Fruit fly (Drosophila melanogaster) whole organism, adult: ENCODE data around the gene Cpr100A.

Source experiments
- CG11617 ChIP-seq: fragments of 200-800 bp; sonication (Bioruptor generic); optimal IDR thresholded peaks from 2 replicates; lab custom pipeline; 2017; ENCODE audit warnings: mild to moderate bottlenecking, missing biosample characterization, missing genetic modification reagents, missing genetic modification characterization
- CG12768 ChIP-seq: fragments of 200-800 bp; sonication (Bioruptor generic); optimal IDR thresholded peaks from 2 replicates; lab custom pipeline; 2017; ENCODE audit warnings: missing biosample characterization, missing genetic modification characterization, mild to moderate bottlenecking, moderate library complexity, missing genetic modification reagents
- CG14711 ChIP-seq: fragments of 200-800 bp; sonication (Bioruptor generic); optimal IDR thresholded peaks from 2 replicates; lab custom pipeline; 2018; ENCODE audit warnings: missing biosample characterization, mild to moderate bottlenecking, missing genetic modification characterization, moderate library complexity
- CG1620 ChIP-seq: fragments of 200-800 bp; sonication (Bioruptor generic); optimal IDR thresholded peaks from 2 replicates; lab custom pipeline; 2016; ENCODE audit warnings: missing biosample characterization, missing genetic modification characterization
- CG33017 ChIP-seq: fragments of 200-800 bp; sonication (Bioruptor generic); optimal IDR thresholded peaks from 2 replicates; lab custom pipeline; 2018; ENCODE audit warnings: missing biosample characterization, mild to moderate bottlenecking, missing genetic modification characterization, moderate library complexity
- CG5204 ChIP-seq: fragments of 200-800 bp; sonication (Bioruptor generic); optimal IDR thresholded peaks from 2 replicates; lab custom pipeline; 2016; ENCODE audit warnings: missing biosample characterization, missing genetic modification characterization
- CG7045 ChIP-seq: fragments of 200-800 bp; sonication (Bioruptor generic); optimal IDR thresholded peaks from 2 replicates; lab custom pipeline; 2017; ENCODE audit warnings: missing biosample characterization, mild to moderate bottlenecking, missing genetic modification characterization
- CG7101 ChIP-seq: fragments of 200-800 bp; sonication (Bioruptor generic); optimal IDR thresholded peaks from 2 replicates; lab custom pipeline; 2018; ENCODE audit warnings: missing biosample characterization, mild to moderate bottlenecking, missing genetic modification characterization, moderate library complexity
- Clk ChIP-seq: fragments of 200-800 bp; sonication (Bioruptor generic); optimal IDR thresholded peaks from 2 replicates; lab custom pipeline; 2017; ENCODE audit warnings: missing biosample characterization, missing genetic modification characterization
- Crg-1 ChIP-seq: fragments of 200-800 bp; sonication (Bioruptor generic); optimal IDR thresholded peaks from 2 replicates; lab custom pipeline; 2016; ENCODE audit warnings: missing biosample characterization, missing genetic modification characterization
- Hr96 ChIP-seq: fragments of 200-800 bp; sonication (Bioruptor generic); optimal IDR thresholded peaks from 2 replicates; lab custom pipeline; 2016; ENCODE audit warnings: missing biosample characterization, missing genetic modification characterization
- Mnt ChIP-seq: fragments of 200-800 bp; sonication (Bioruptor generic); optimal IDR thresholded peaks from 2 replicates; lab custom pipeline; 2016; ENCODE audit warnings: missing biosample characterization, mild to moderate bottlenecking, missing genetic modification characterization
- bab1 ChIP-seq: fragments of 200-800 bp; sonication (Bioruptor generic); optimal IDR thresholded peaks from 3 replicates; lab custom pipeline; 2019; ENCODE audit warnings: missing biosample characterization, mild to moderate bottlenecking, missing genetic modification characterization, moderate library complexity
- cic ChIP-seq: fragments of 200-800 bp; sonication (Bioruptor generic); optimal IDR thresholded peaks from 2 replicates; lab custom pipeline; 2017; ENCODE audit warnings: missing biosample characterization, mild to moderate bottlenecking, missing genetic modification characterization, moderate library complexity
- cnc ChIP-seq, 2 experiments: fragments of >200 bp; optimal IDR thresholded peaks; 2 replicates each; lab custom pipeline; 2017
- kay ChIP-seq: fragments of 200-800 bp; sonication (Bioruptor generic); peaks from one replicate; lab custom pipeline; 2016; ENCODE audit warnings: missing biosample characterization, missing genetic modification characterization, borderline replicate concordance
- ovo ChIP-seq: fragments of 200-800 bp; sonication (Bioruptor generic); optimal IDR thresholded peaks from 2 replicates; lab custom pipeline; 2016; ENCODE audit warnings: missing biosample characterization, missing genetic modification characterization
- pad ChIP-seq: fragments of 200-800 bp; sonication (Bioruptor generic); optimal IDR thresholded peaks from 3 replicates; lab custom pipeline; 2017; ENCODE audit warnings: missing biosample characterization, missing genetic modification characterization, mild to moderate bottlenecking, moderate library complexity, missing genetic modification reagents
- tj ChIP-seq: fragments of 200-800 bp; sonication (Bioruptor generic); optimal IDR thresholded peaks from 3 replicates; lab custom pipeline; 2017; ENCODE audit warnings: missing biosample characterization, mild to moderate bottlenecking, missing genetic modification characterization, moderate library complexity
- toe ChIP-seq: fragments of 200-800 bp; sonication (Bioruptor generic); optimal IDR thresholded peaks from 2 replicates; lab custom pipeline; 2016; ENCODE audit warnings: missing biosample characterization, missing genetic modification characterization

The Cpr100A gene

DNA sequence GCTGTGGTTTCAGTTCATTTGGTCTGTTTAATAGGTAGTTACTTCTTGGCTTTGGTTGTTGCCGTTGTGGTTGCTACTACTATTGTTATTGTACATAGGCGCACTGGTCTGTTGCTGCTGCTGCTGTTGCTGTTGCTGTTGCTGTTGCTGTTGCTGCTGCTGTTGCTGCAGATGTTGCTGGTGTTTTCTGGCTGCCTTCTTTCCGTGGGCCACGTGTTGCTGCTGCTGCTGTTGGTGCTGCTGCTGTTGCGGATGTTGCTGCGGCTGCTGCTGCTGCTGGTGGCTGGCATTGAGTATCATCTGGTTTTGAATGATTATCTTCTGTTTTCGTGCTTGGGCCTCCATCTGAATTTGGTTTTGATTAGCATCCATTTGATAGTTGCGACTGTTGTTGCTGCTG is 10.8 kb downstream of the Cpr100A start:
- TF ChIP-seq Crg-1 (no peak), CG7101 (tag; lab: Kevin White, UChicago) (no peak), CG1620 (GFP tag; lab: Kevin White, UChicago) (no peak), CG7045 (no peak), cnc (optimal IDR thresholded peaks at IDR 0.05; lab: Kevin White, UChicago) (no peak), Hr96 (no peak), CG14711 (tag; lab: Kevin White, UChicago) (no peak), ovo (GFP tag; lab: Kevin White, UChicago) (no peak), CG5204 (no peak), toe (no peak), tj (GFP tag; lab: Kevin White, UChicago) (no peak), bab1 (GFP tag; lab: Kevin White, UChicago) (no peak)

- no peak for TF ChIP-seq CG12768
- TF ChIP-seq CG1620 (GFP tag; lab: Kevin White, UChicago): no peak
- no peak for TF ChIP-seq pad
- no peak for TF ChIP-seq CG33017 (tag; lab: Kevin White, UChicago)
- TF ChIP-seq ovo (GFP tag; lab: Kevin White, UChicago): no peak
- TF ChIP-seq Mnt (GFP tag; lab: Kevin White, UChicago): no peak
- TF ChIP-seq CG11617 (GFP tag; lab: Kevin White, UChicago): no peak
- TF ChIP-seq kay (GFP tag; lab: Kevin White, UChicago): no peak
- TF ChIP-seq Hr96: no peak
- TF ChIP-seq tj (GFP tag; lab: Kevin White, UChicago): no peak
- TF ChIP-seq cic (GFP tag; lab: Kevin White, UChicago): no peak
- no peak for TF ChIP-seq CG7101 (tag; lab: Kevin White, UChicago)
- TF ChIP-seq Crg-1: no peak
- no peak for TF ChIP-seq cnc (optimal IDR thresholded peaks at IDR 0.05; lab: Kevin White, UChicago)
- TF ChIP-seq CG14711 (tag; lab: Kevin White, UChicago): no peak
- no peak for TF ChIP-seq CG7045
- TF ChIP-seq Clk (GFP tag; lab: Kevin White, UChicago): no peak
- TF ChIP-seq bab1 (GFP tag; lab: Kevin White, UChicago): no peak
Measured at dm6 chr3R:30880024-30880423, 12.7 kb downstream of the Cpr100A start.

DNA sequence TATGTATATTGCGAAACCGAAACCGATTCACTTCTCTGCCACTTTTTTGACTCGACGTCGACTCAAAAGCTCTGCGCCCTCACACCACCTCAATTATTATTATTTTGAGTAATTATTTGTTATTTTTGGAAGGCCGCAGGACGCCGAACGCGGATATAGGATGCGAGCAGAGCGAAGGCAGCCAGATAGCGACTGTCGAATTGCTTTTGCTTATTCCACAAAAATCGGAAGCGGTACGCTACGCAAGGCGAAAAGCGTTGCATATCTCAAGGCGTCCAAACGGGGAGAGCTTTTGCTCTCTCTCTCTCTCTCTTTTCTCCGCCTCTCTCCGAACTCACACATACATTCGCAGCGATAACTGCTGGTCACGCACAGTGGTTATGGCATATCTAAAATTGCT is 13.6 kb downstream of the Cpr100A start, which contains the start of gene CG12071:
CG12071 (minus strand) TSS at position 134 of the 400 bp plus-strand sequence.
- TF ChIP-seq CG5204: no peak
- TF ChIP-seq CG33017 (tag; lab: Kevin White, UChicago): no peak
- no peak for TF ChIP-seq CG1620 (GFP tag; lab: Kevin White, UChicago)
- no peak for TF ChIP-seq Clk (GFP tag; lab: Kevin White, UChicago)
- TF ChIP-seq CG7101 (tag; lab: Kevin White, UChicago): no peak
- no peak for TF ChIP-seq Mnt (GFP tag; lab: Kevin White, UChicago)
- no peak for TF ChIP-seq CG7045
- no peak for TF ChIP-seq CG12768
- TF ChIP-seq pad: no peak
- no peak for TF ChIP-seq cnc (optimal IDR thresholded peaks at IDR 0.05; lab: Kevin White, UChicago)
- TF ChIP-seq tj (GFP tag; lab: Kevin White, UChicago): no peak
- TF ChIP-seq toe: no peak
- no peak for TF ChIP-seq bab1 (GFP tag; lab: Kevin White, UChicago)
- TF ChIP-seq Hr96: no peak
- TF ChIP-seq ovo (GFP tag; lab: Kevin White, UChicago): no peak
- no peak for TF ChIP-seq CG11617 (GFP tag; lab: Kevin White, UChicago)
- TF ChIP-seq kay (GFP tag; lab: Kevin White, UChicago): no peak
- TF ChIP-seq Crg-1: no peak

- TF ChIP-seq toe (no peak), Crg-1 (no peak), CG12768 (no peak), cnc (optimal IDR thresholded peaks at IDR 0.05; lab: Kevin White, UChicago) (no peak), bab1 (GFP tag; lab: Kevin White, UChicago) (no peak), ovo (GFP tag; lab: Kevin White, UChicago) (no peak), Mnt (GFP tag; lab: Kevin White, UChicago) (no peak), CG7101 (tag; lab: Kevin White, UChicago) (no peak), CG33017 (tag; lab: Kevin White, UChicago) (no peak), CG1620 (GFP tag; lab: Kevin White, UChicago) (no peak), Clk (GFP tag; lab: Kevin White, UChicago) (no peak), Hr96 (no peak), CG7045 (no peak), kay (GFP tag; lab: Kevin White, UChicago) (no peak), pad (no peak), tj (GFP tag; lab: Kevin White, UChicago) (no peak)
Measured at dm6 chr3R:30883403-30883802, 16.1 kb downstream of the Cpr100A start, which contains the start of gene CG15547. Gene CG15547 (minus strand): TSS chr3R:30883503.

dm6 chr3R:30886850-30887249 is 19.5 kb downstream of the Cpr100A start:
- TF ChIP-seq CG7101 (tag; lab: Kevin White, UChicago) (no peak), ovo (GFP tag; lab: Kevin White, UChicago) (no peak), bab1 (GFP tag; lab: Kevin White, UChicago) (no peak), Mnt (GFP tag; lab: Kevin White, UChicago) (no peak), tj (GFP tag; lab: Kevin White, UChicago) (peak; percentile 96), CG11617 (GFP tag; lab: Kevin White, UChicago) (no peak), CG1620 (GFP tag; lab: Kevin White, UChicago) (no peak)

DNA sequence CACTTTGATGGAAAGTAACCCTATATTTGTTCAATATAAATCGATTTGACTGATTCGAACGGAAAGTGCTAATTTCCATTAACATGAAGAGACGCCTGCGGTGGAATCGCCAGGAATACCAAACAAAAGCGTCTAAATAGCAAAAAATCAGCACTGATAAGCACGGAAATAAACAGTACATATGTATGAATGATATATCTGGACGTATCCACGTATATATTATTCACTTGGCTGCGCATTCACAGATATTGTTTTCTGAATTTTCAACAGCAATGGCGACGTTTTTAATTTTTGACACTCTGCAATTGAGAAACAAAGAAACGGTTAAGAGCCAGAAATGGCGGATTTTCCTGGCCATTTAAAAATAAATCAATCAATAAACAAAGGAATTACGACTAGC is 20.0 kb downstream of the Cpr100A start:
- TF ChIP-seq CG14711 (tag; lab: Kevin White, UChicago) (no peak), kay (GFP tag; lab: Kevin White, UChicago) (peak; percentile 91), Clk (GFP tag; lab: Kevin White, UChicago) (no peak)
